ENCODE assay signal across 1 fruit fly cellular context in the genomic region with DNA sequence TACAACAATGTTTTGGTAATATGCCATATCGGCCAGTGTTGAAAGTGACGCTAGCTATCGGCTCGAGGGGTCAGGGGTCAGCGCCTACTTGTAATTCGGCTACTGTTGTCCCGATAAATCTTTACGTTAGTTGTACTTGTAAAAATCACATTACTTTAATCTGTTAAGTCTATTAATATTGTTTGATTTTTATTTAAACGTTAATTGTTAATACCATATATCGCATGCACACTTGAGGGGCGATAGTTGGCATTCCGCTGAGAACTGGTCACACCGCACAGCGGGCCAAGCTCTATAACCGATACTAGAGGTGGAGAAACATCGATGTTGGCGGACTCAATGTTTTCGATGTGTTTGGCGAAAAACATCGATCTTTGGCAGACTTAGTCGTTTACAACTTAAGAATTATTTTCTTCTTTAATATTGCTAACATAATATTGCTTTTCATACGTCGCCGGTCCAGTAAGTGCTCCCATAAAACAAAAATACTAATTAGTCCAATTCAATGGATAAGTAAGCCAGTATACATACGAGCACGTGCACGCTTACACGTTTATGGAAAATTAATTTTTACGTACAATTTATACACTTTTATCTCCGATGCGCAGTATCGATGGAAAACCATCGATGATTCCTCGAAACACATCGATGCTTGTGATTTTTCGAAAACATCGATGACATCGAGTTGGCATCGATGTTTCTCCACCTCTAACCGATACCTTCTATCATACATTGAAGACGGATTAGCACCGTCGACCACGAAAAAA.
TF ChIP-seq lines count a peak whose summit lies in the region.

Gene rux (minus strand): TSS at position 621 of the 767 bp plus-strand sequence.
Gene MCTS1 (plus strand): TSS at position 713 of the 767 bp plus-strand sequence.

TF ChIP-seq in whole organism, embryonic, 481 proteins besides CTCF, POLR2A, EP300 and RAD21 (continued from another document and continues in another):
- TF ChIP-seq klu (GFP tag; IDR thresholded peaks at IDR 0.05; lab: Robert Waterston, UW) = peak; percentile 21; the same call in 1 of the 2 replicates
- no peak for TF ChIP-seq kni (GFP tag; optimal IDR thresholded peaks at IDR 0.05; lab: Kevin White, UChicago)
- TF ChIP-seq exex (tag; optimal IDR thresholded peaks at IDR 0.05; lab: Kevin White, UChicago) = no peak
- no peak for TF ChIP-seq org-1 (GFP tag; optimal IDR thresholded peaks at IDR 0.05; lab: Kevin White, UChicago)
- no peak for TF ChIP-seq D19B (GFP tag; optimal IDR thresholded peaks at IDR 0.05; lab: Kevin White, UChicago)
- TF ChIP-seq CG6813 (GFP tag; optimal IDR thresholded peaks at IDR 0.05; lab: Kevin White, UChicago) = no peak
- TF ChIP-seq CG15696 (tag; optimal IDR thresholded peaks at IDR 0.05; lab: Kevin White, UChicago) = no peak
- no peak for TF ChIP-seq E2f1 (GFP tag; IDR thresholded peaks at IDR 0.05; lab: Robert Waterston, UW)
- no peak for TF ChIP-seq schlank (tag; optimal IDR thresholded peaks at IDR 0.05; lab: Kevin White, UChicago)
- TF ChIP-seq CG18619 (GFP tag; optimal IDR thresholded peaks at IDR 0.05; lab: Kevin White, UChicago) = peak; percentile 17
- TF ChIP-seq sens-2 (GFP tag; IDR thresholded peaks at IDR 0.05; lab: Robert Waterston, UW) = no peak
- no peak for TF ChIP-seq Elba2 (GFP tag; optimal IDR thresholded peaks at IDR 0.05; lab: Kevin White, UChicago)
- no peak for TF ChIP-seq her (GFP tag; optimal IDR thresholded peaks at IDR 0.05; lab: Kevin White, UChicago)
- TF ChIP-seq Dfd (GFP tag; optimal IDR thresholded peaks at IDR 0.05; lab: Kevin White, UChicago) = no peak
- no peak for TF ChIP-seq CG15011 (GFP tag; optimal IDR thresholded peaks at IDR 0.05; lab: Kevin White, UChicago)
- TF ChIP-seq Scr (GFP tag; IDR thresholded peaks at IDR 0.05; lab: Robert Waterston, UW; ENCODE audit: partially characterized antibody) = peak; percentile 96
- no peak for TF ChIP-seq onecut (GFP tag; IDR thresholded peaks at IDR 0.05; lab: Robert Waterston, UW)
- no peak for TF ChIP-seq Hsf (GFP tag; optimal IDR thresholded peaks at IDR 0.05; lab: Kevin White, UChicago)
- TF ChIP-seq cad (GFP tag; optimal IDR thresholded peaks at IDR 0.05; lab: Kevin White, UChicago) = no peak
- no peak for TF ChIP-seq D19A (tag; optimal IDR thresholded peaks at IDR 0.05; lab: Kevin White, UChicago)
- no peak for TF ChIP-seq CG9876 (GFP tag; optimal IDR thresholded peaks at IDR 0.05; lab: Kevin White, UChicago)
- peak; percentile 19 for TF ChIP-seq CG33213 (GFP tag; optimal IDR thresholded peaks at IDR 0.05; lab: Kevin White, UChicago)
- TF ChIP-seq CG7372 (GFP tag; IDR thresholded peaks at IDR 0.05; lab: Robert Waterston, UW) = no peak
- no peak for TF ChIP-seq NC2α (GFP tag; optimal IDR thresholded peaks at IDR 0.05; lab: Kevin White, UChicago)
- no peak for TF ChIP-seq Hr39 (optimal IDR thresholded peaks at IDR 0.05; lab: Kevin White, UChicago)
- peak; percentile 24 for TF ChIP-seq gem (tag; optimal IDR thresholded peaks at IDR 0.05; lab: Kevin White, UChicago)
- peak; percentile 67 for TF ChIP-seq CG17361 (GFP tag; IDR thresholded peaks at IDR 0.05; lab: Robert Waterston, UW)
- no peak for TF ChIP-seq CG4854 (GFP tag; optimal IDR thresholded peaks at IDR 0.05; lab: Kevin White, UChicago)
- peak; percentile 17; the same call in 1 of the 2 replicates for TF ChIP-seq ranshi (GFP tag; IDR thresholded peaks at IDR 0.05; lab: Robert Waterston, UW)
- no peak for TF ChIP-seq cg (GFP tag; optimal IDR thresholded peaks at IDR 0.05; lab: Kevin White, UChicago)
- TF ChIP-seq CG4820 (GFP tag; optimal IDR thresholded peaks at IDR 0.05; lab: Kevin White, UChicago) = peak; percentile 14
- TF ChIP-seq mirr (GFP tag; optimal IDR thresholded peaks at IDR 0.05; lab: Kevin White, UChicago) = no peak
- TF ChIP-seq YL-1 (GFP tag; optimal IDR thresholded peaks at IDR 0.05; lab: Kevin White, UChicago) = peak; percentile 28
- TF ChIP-seq Usf (GFP tag; optimal IDR thresholded peaks at IDR 0.05; lab: Kevin White, UChicago) = no peak
- no peak for TF ChIP-seq CG14965 (GFP tag; optimal IDR thresholded peaks at IDR 0.05; lab: Kevin White, UChicago; ENCODE audit: borderline replicate concordance)
- peak; percentile 90 for TF ChIP-seq Opbp (GFP tag; IDR thresholded peaks at IDR 0.05; lab: Robert Waterston, UW; ENCODE audit: partially characterized antibody)
- TF ChIP-seq CG31224 (GFP tag; IDR thresholded peaks at IDR 0.05; lab: Robert Waterston, UW) = no peak
- TF ChIP-seq Rfx (GFP tag; IDR thresholded peaks at IDR 0.05; lab: Robert Waterston, UW) = peak; percentile 56
- no peak for TF ChIP-seq CG32772 (GFP tag; IDR thresholded peaks at IDR 0.05; lab: Robert Waterston, UW)
- no peak for TF ChIP-seq CG3065 (GFP tag; optimal IDR thresholded peaks at IDR 0.05; lab: Kevin White, UChicago)
- no peak for TF ChIP-seq dan (GFP tag; IDR thresholded peaks at IDR 0.05; lab: Robert Waterston, UW)
- peak; percentile 37 for TF ChIP-seq CG16815 (GFP tag; optimal IDR thresholded peaks at IDR 0.05; lab: Kevin White, UChicago)
- no peak for TF ChIP-seq pfk (GFP tag; optimal IDR thresholded peaks at IDR 0.05; lab: Kevin White, UChicago)
- peak in 1 of 2 experiments; percentile 19 for TF ChIP-seq chif (GFP tag; optimal IDR thresholded peaks at IDR 0.05; lab: Kevin White, UChicago)
- no peak for TF ChIP-seq ase (GFP tag; IDR thresholded peaks at IDR 0.05; lab: Robert Waterston, UW)
- TF ChIP-seq ap (GFP tag; IDR thresholded peaks at IDR 0.05; lab: Robert Waterston, UW) = no peak
- no peak for TF ChIP-seq CG2199 (GFP tag; IDR thresholded peaks at IDR 0.05; lab: Robert Waterston, UW)
- TF ChIP-seq dmrt11E (tag; optimal IDR thresholded peaks at IDR 0.05; lab: Kevin White, UChicago) = peak; percentile 12
- TF ChIP-seq CG16863 (GFP tag; optimal IDR thresholded peaks at IDR 0.05; lab: Kevin White, UChicago) = peak; percentile 59
- TF ChIP-seq gro (GFP tag; optimal IDR thresholded peaks at IDR 0.05; lab: Kevin White, UChicago) = no peak
- peak; percentile 87 for TF ChIP-seq Med (GFP tag; lab: Kevin White, UChicago)
- peak; percentile 94 for TF ChIP-seq knrl (GFP tag; IDR thresholded peaks at IDR 0.05; lab: Robert Waterston, UW; ENCODE audit: partially characterized antibody)
- TF ChIP-seq Optix (GFP tag; IDR thresholded peaks at IDR 0.05; lab: Robert Waterston, UW) = no peak
- TF ChIP-seq CG14860 (GFP tag; IDR thresholded peaks at IDR 0.05; lab: Robert Waterston, UW; ENCODE audit: partially characterized antibody) = peak; percentile 91
- TF ChIP-seq Bgb (GFP tag; IDR thresholded peaks at IDR 0.05; lab: Robert Waterston, UW; ENCODE audit: partially characterized antibody) = peak; percentile 89
- no peak for TF ChIP-seq CG1647 (GFP tag; optimal IDR thresholded peaks at IDR 0.05; lab: Kevin White, UChicago)
- TF ChIP-seq MTF-1 (GFP tag; optimal IDR thresholded peaks at IDR 0.05; lab: Kevin White, UChicago; ENCODE audit: borderline replicate concordance) = no peak
- TF ChIP-seq nerfin-2 (GFP tag; IDR thresholded peaks at IDR 0.05; lab: Robert Waterston, UW; ENCODE audit: partially characterized antibody) = peak; percentile 92
- TF ChIP-seq Gsc (GFP tag; IDR thresholded peaks at IDR 0.05; lab: Robert Waterston, UW) = no peak
- no peak for TF ChIP-seq nerfin-1 (tag; optimal IDR thresholded peaks at IDR 0.05; lab: Kevin White, UChicago)
- no peak for TF ChIP-seq bigmax (GFP tag; optimal IDR thresholded peaks at IDR 0.05; lab: Kevin White, UChicago)
- TF ChIP-seq tll (GFP tag; optimal IDR thresholded peaks at IDR 0.05; lab: Kevin White, UChicago) = peak in 1 of 2 experiments; percentile 54
- peak; percentile 14 for TF ChIP-seq Hr3 (GFP tag; optimal IDR thresholded peaks at IDR 0.05; lab: Kevin White, UChicago)
- TF ChIP-seq lilli (GFP tag; optimal IDR thresholded peaks at IDR 0.05; lab: Kevin White, UChicago) = peak; percentile 50
- TF ChIP-seq CG2678 (tag; optimal IDR thresholded peaks at IDR 0.05; lab: Kevin White, UChicago) = peak; percentile 40
- TF ChIP-seq ind (GFP tag; optimal IDR thresholded peaks at IDR 0.05; lab: Kevin White, UChicago) = peak; percentile 43
- no peak for TF ChIP-seq Dek (tag; optimal IDR thresholded peaks at IDR 0.05; lab: Kevin White, UChicago)
- TF ChIP-seq prd (optimal IDR thresholded peaks at IDR 0.05; lab: Kevin White, UChicago) = no peak
- TF ChIP-seq prd (GFP tag; IDR thresholded peaks at IDR 0.05; lab: Robert Waterston, UW) = peak; percentile 45; the same call in 2 of the 3 replicates
- TF ChIP-seq CG11247 (GFP tag; IDR thresholded peaks at IDR 0.05; lab: Robert Waterston, UW) = peak; percentile 55; the same call in 1 of the 2 replicates
- TF ChIP-seq chm (GFP tag; IDR thresholded peaks at IDR 0.05; lab: Robert Waterston, UW) = no peak
- no peak for TF ChIP-seq CkIIα-i1 (GFP tag; IDR thresholded peaks at IDR 0.05; lab: Robert Waterston, UW)
- no peak for TF ChIP-seq croc (GFP tag; conservative IDR thresholded peaks at IDR 0.05; lab: Robert Waterston, UW)
- TF ChIP-seq TFAM (GFP tag; optimal IDR thresholded peaks at IDR 0.05; lab: Kevin White, UChicago) = no peak
- TF ChIP-seq ci (GFP tag; IDR thresholded peaks at IDR 0.05; lab: Robert Waterston, UW) = no peak
- TF ChIP-seq C15 (GFP tag; IDR thresholded peaks at IDR 0.05; lab: Robert Waterston, UW) = no peak
- TF ChIP-seq CG11398 (GFP tag; optimal IDR thresholded peaks at IDR 0.05; lab: Kevin White, UChicago) = no peak
- TF ChIP-seq zfh2 (GFP tag; optimal IDR thresholded peaks at IDR 0.05; lab: Kevin White, UChicago) = peak; percentile 3
- TF ChIP-seq CG4730 (GFP tag; IDR thresholded peaks at IDR 0.05; lab: Robert Waterston, UW) = no peak
- peak; percentile 48 for TF ChIP-seq CG4617 (GFP tag; optimal IDR thresholded peaks at IDR 0.05; lab: Kevin White, UChicago; ENCODE audit: borderline replicate concordance)
- peak; percentile 17 for TF ChIP-seq fu2 (GFP tag; optimal IDR thresholded peaks at IDR 0.05; lab: Kevin White, UChicago)
- no peak for TF ChIP-seq fd64A (GFP tag; optimal IDR thresholded peaks at IDR 0.05; lab: Kevin White, UChicago)
- TF ChIP-seq kah (GFP tag; optimal IDR thresholded peaks at IDR 0.05; lab: Kevin White, UChicago) = no peak
- TF ChIP-seq bowl (GFP tag; IDR thresholded peaks at IDR 0.05; lab: Robert Waterston, UW) = no peak
- no peak for TF ChIP-seq seq (GFP tag; IDR thresholded peaks at IDR 0.05; lab: Robert Waterston, UW)
- peak; percentile 40 for TF ChIP-seq Dip3 (GFP tag; optimal IDR thresholded peaks at IDR 0.05; lab: Kevin White, UChicago)
- no peak for TF ChIP-seq CG15269 (tag; optimal IDR thresholded peaks at IDR 0.05; lab: Kevin White, UChicago)
- TF ChIP-seq CG9215 (GFP tag; IDR thresholded peaks at IDR 0.05; lab: Robert Waterston, UW) = peak; percentile 40
- TF ChIP-seq Dad (GFP tag; optimal IDR thresholded peaks at IDR 0.05; lab: Kevin White, UChicago) = peak; percentile 43
- TF ChIP-seq odd (GFP tag; optimal IDR thresholded peaks at IDR 0.05; lab: Kevin White, UChicago) = no peak
- no peak for TF ChIP-seq otp (GFP tag; IDR thresholded peaks at IDR 0.05; lab: Robert Waterston, UW)
- no peak for TF ChIP-seq emc (GFP tag; optimal IDR thresholded peaks at IDR 0.05; lab: Kevin White, UChicago)
- 0 out of 2 replicates have a peak, but pooled peaks have one; percentile 7 for TF ChIP-seq CG17328 (GFP tag; IDR thresholded peaks at IDR 0.05; lab: Robert Waterston, UW)
- TF ChIP-seq CG17385 (GFP tag; optimal IDR thresholded peaks at IDR 0.05; lab: Kevin White, UChicago) = no peak
- no peak for TF ChIP-seq CG8359 (GFP tag; optimal IDR thresholded peaks at IDR 0.05; lab: Kevin White, UChicago; ENCODE audit: borderline replicate concordance)
- TF ChIP-seq CG16779 (GFP tag; IDR thresholded peaks at IDR 0.05; lab: Robert Waterston, UW) = no peak
- TF ChIP-seq CG15601 (tag; optimal IDR thresholded peaks at IDR 0.05; lab: Kevin White, UChicago) = no peak
- peak; percentile 97 for TF ChIP-seq BEAF-32 (GFP tag; optimal IDR thresholded peaks at IDR 0.05; lab: Kevin White, UChicago)
- TF ChIP-seq Dip2 (GFP tag; IDR thresholded peaks at IDR 0.05; lab: Robert Waterston, UW) = no peak
- TF ChIP-seq Ada2b (GFP tag; IDR thresholded peaks at IDR 0.05; lab: Robert Waterston, UW) = 0 out of 2 replicates have a peak, but pooled peaks have one; percentile 27
- no peak for TF ChIP-seq CG6683 (GFP tag; optimal IDR thresholded peaks at IDR 0.05; lab: Kevin White, UChicago)
- no peak for TF ChIP-seq esg (GFP tag; conservative IDR thresholded peaks at IDR 0.05; lab: Robert Waterston, UW)
- TF ChIP-seq CG6175 (GFP tag; IDR thresholded peaks at IDR 0.05; lab: Robert Waterston, UW) = no peak
- peak; percentile 74; the same call in 2 of the 3 replicates for TF ChIP-seq CG11456 (GFP tag; IDR thresholded peaks at IDR 0.05; lab: Robert Waterston, UW)
- no peak for TF ChIP-seq CG6854 (GFP tag; optimal IDR thresholded peaks at IDR 0.05; lab: Kevin White, UChicago)
- no peak for TF ChIP-seq dati (GFP tag; IDR thresholded peaks at IDR 0.05; lab: Robert Waterston, UW)
- no peak for TF ChIP-seq CG34376 (GFP tag; optimal IDR thresholded peaks at IDR 0.05; lab: Kevin White, UChicago)
- TF ChIP-seq tup (GFP tag; optimal IDR thresholded peaks at IDR 0.05; lab: Kevin White, UChicago) = peak; percentile 8
- no peak for TF ChIP-seq Fer3 (tag; optimal IDR thresholded peaks at IDR 0.05; lab: Kevin White, UChicago)
- TF ChIP-seq Mes4 (GFP tag; optimal IDR thresholded peaks at IDR 0.05; lab: Kevin White, UChicago) = no peak
- no peak for TF ChIP-seq CG31388 (GFP tag; optimal IDR thresholded peaks at IDR 0.05; lab: Kevin White, UChicago)
- TF ChIP-seq CG2202 (tag; optimal IDR thresholded peaks at IDR 0.05; lab: Kevin White, UChicago) = no peak
- TF ChIP-seq trh (GFP tag; optimal IDR thresholded peaks at IDR 0.05; lab: Kevin White, UChicago) = no peak
- TF ChIP-seq unc-4 (GFP tag; IDR thresholded peaks at IDR 0.05; lab: Robert Waterston, UW; ENCODE audit: partially characterized antibody) = peak; percentile 82
- TF ChIP-seq CG2875 (GFP tag; optimal IDR thresholded peaks at IDR 0.05; lab: Kevin White, UChicago) = no peak
- no peak for TF ChIP-seq Doc2 (GFP tag; IDR thresholded peaks at IDR 0.05; lab: Robert Waterston, UW)
- no peak for TF ChIP-seq Hmx (GFP tag; optimal IDR thresholded peaks at IDR 0.05; lab: Kevin White, UChicago)
- TF ChIP-seq slou (GFP tag; optimal IDR thresholded peaks at IDR 0.05; lab: Kevin White, UChicago) = no peak
- peak; percentile 32 for TF ChIP-seq Camta (GFP tag; optimal IDR thresholded peaks at IDR 0.05; lab: Kevin White, UChicago)
- peak; percentile 37 for TF ChIP-seq CG4404 (GFP tag; IDR thresholded peaks at IDR 0.05; lab: Robert Waterston, UW)
- no peak for TF ChIP-seq CG17568 (GFP tag; optimal IDR thresholded peaks at IDR 0.05; lab: Kevin White, UChicago)
- no peak for TF ChIP-seq lov (optimal IDR thresholded peaks at IDR 0.05; lab: Kevin White, UChicago)
- no peak for TF ChIP-seq lov (GFP tag; IDR thresholded peaks at IDR 0.05; lab: Robert Waterston, UW)
- no peak for TF ChIP-seq fru (optimal IDR thresholded peaks at IDR 0.05; lab: Kevin White, UChicago)
